Worm (Caenorhabditis elegans): ENCODE results near the gene C17G1.5.

ce11 chrX:9924962-9925361 lies 13.6 kb upstream of the C17G1.5 start, which contains the start of gene ugt-23:
- no peak for TF ChIP-seq W03F9.2 (tag; optimal IDR thresholded peaks at IDR 0.05)
- no peak for TF ChIP-seq him-1 (tag; optimal IDR thresholded peaks at IDR 0.05)
